Comparison of ENCODE assay signal across 1 fruit fly cellular context in the genomic region with DNA sequence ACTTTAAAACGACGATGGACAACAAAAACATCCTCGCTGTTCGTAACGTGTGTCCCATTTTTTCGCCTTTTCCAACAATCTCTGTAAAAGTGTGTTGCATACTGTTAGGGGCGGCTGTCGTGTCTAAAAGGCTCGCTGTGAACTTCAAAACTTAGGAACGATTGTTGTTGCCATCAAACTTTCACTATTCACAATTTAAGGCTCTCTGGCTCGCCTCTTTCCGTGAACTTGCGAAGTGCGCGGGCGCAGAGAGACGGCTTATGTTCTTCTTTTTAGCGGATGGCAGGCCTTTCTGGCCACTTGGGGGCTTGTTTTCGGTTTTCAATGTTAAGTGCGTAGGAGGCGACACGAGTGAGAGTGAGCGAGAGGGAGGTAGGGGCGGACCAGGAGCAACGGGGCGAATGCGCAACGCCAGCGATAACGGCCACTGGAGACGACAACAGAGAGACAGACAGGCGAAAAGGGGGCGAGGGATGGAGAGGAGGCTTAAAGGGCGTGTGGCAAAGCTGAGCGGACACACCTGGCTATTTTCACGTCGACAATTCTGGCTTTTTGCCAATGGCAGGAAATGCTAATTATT.
TF ChIP-seq lines count a peak whose summit lies in the region.

A gene (minus strand): TSS at position 51 of the 580 bp plus-strand sequence.

TF ChIP-seq in whole organism, embryonic, 481 proteins besides CTCF, POLR2A, EP300 and RAD21 (continued from another document):
- TF ChIP-seq CG8290 (GFP tag; optimal IDR thresholded peaks at IDR 0.05; lab: Kevin White, UChicago) (no peak), CG8290 (tag; optimal IDR thresholded peaks at IDR 0.05; lab: Kevin White, UChicago) (peak in 1 of 2 experiments; percentile 5), ase (GFP tag; IDR thresholded peaks at IDR 0.05; lab: Robert Waterston, UW) (no peak), CG17912 (GFP tag; optimal IDR thresholded peaks at IDR 0.05; lab: Kevin White, UChicago) (no peak), Chrac-16 (GFP tag; optimal IDR thresholded peaks at IDR 0.05; lab: Kevin White, UChicago) (no peak), CG14050 (GFP tag; IDR thresholded peaks at IDR 0.05; lab: Robert Waterston, UW) (no peak), Med (GFP tag; lab: Kevin White, UChicago) (peak; percentile 82), eyg (GFP tag; optimal IDR thresholded peaks at IDR 0.05; lab: Kevin White, UChicago) (no peak), en (GFP tag; optimal IDR thresholded peaks at IDR 0.05; lab: Kevin White, UChicago) (no peak), sr (GFP tag; IDR thresholded peaks at IDR 0.05; lab: Robert Waterston, UW) (peak; percentile 47; the same call in 1 of the 3 replicates), CG9932 (GFP tag; IDR thresholded peaks at IDR 0.05; lab: Robert Waterston, UW) (peak; percentile 17; the same call in 1 of the 2 replicates)
